Fruit fly (Drosophila melanogaster) whole organism, embryonic: ENCODE measurements around the gene mRpS11.

Experiments used
- Asciz ChIP-seq: fragments of 200-800 bp; sonication (Bioruptor generic); optimal IDR thresholded peaks from 2 replicates; lab custom pipeline; 2017; ENCODE audit warnings: missing biosample characterization, mild to moderate bottlenecking, missing genetic modification characterization, missing genetic modification reagents
- CG10431 ChIP-seq: fragments of 200-800 bp; sonication (Bioruptor generic); optimal IDR thresholded peaks from 3 replicates; lab custom pipeline; 2018; ENCODE audit warnings: missing biosample characterization, mild to moderate bottlenecking, missing genetic modification characterization
- CG10565 ChIP-seq: fragments of 200-800 bp; sonication (Bioruptor generic); optimal IDR thresholded peaks from 3 replicates; lab custom pipeline; 2016; ENCODE audit warnings: missing biosample characterization, mild to moderate bottlenecking, missing genetic modification characterization
- CG11696 ChIP-seq: fragments of 200-800 bp; sonication (Bioruptor generic); IDR thresholded peaks from 2 replicates; pipeline ENCODE4 v1.3.6; 2022; ENCODE audit warnings: missing biosample characterization, missing genetic modification characterization
- CG12071 ChIP-seq: fragments of 200-800 bp; sonication (Bioruptor generic); optimal IDR thresholded peaks from 3 replicates; lab custom pipeline; 2018; ENCODE audit warnings: missing biosample characterization, mild to moderate bottlenecking, missing genetic modification characterization
- CG13123 ChIP-seq: fragments of 200-800 bp; sonication (Bioruptor generic); optimal IDR thresholded peaks from 2 replicates; lab custom pipeline; 2016; ENCODE audit warnings: missing biosample characterization, missing genetic modification characterization
- CG13296 ChIP-seq: fragments of 200-800 bp; sonication (Bioruptor generic); optimal IDR thresholded peaks from 3 replicates; lab custom pipeline; 2018; ENCODE audit warnings: missing biosample characterization, mild to moderate bottlenecking, missing genetic modification characterization
- CG14710 ChIP-seq: fragments of 200-800 bp; sonication (Bioruptor generic); optimal IDR thresholded peaks from 3 replicates; lab custom pipeline; 2019; ENCODE audit warnings: missing biosample characterization, mild to moderate bottlenecking, missing genetic modification characterization, moderate library complexity
- CG15479 ChIP-seq: fragments of 200-800 bp; sonication (Bioruptor generic); optimal IDR thresholded peaks from 3 replicates; lab custom pipeline; 2019; ENCODE audit warnings: missing biosample characterization, mild to moderate bottlenecking, missing genetic modification characterization, moderate library complexity
- CG17328 ChIP-seq: fragments of 200-800 bp; sonication (Bioruptor generic); IDR thresholded peaks from 2 replicates; pipeline ENCODE4 v1.3.6; 2022; ENCODE audit warnings: missing biosample characterization, missing genetic modification characterization
- CG17385 ChIP-seq: fragments of 200-800 bp; sonication (Bioruptor generic); optimal IDR thresholded peaks from 3 replicates; lab custom pipeline; 2018; ENCODE audit warnings: missing biosample characterization, mild to moderate bottlenecking, missing genetic modification characterization
- CG17568 ChIP-seq: fragments of 200-800 bp; sonication (Bioruptor generic); optimal IDR thresholded peaks from 2 replicates; lab custom pipeline; 2018; ENCODE audit warnings: missing biosample characterization, mild to moderate bottlenecking, missing genetic modification characterization, moderate library complexity
- CG2678 ChIP-seq: fragments of 200-800 bp; sonication (Bioruptor generic); optimal IDR thresholded peaks from 3 replicates; lab custom pipeline; 2019; ENCODE audit warnings: missing biosample characterization, mild to moderate bottlenecking, missing genetic modification characterization, moderate library complexity
- CG3726 ChIP-seq: fragments of 200-800 bp; sonication (Bioruptor generic); IDR thresholded peaks from 3 replicates; pipeline ENCODE4, ENCODE4 v1.3.6; 2022; ENCODE audit warnings: missing biosample characterization, missing genetic modification characterization
- CG5953 ChIP-seq: fragments of 200-800 bp; sonication (Bioruptor generic); IDR thresholded peaks from 2 replicates; pipeline ENCODE4 v1.3.6; 2022; ENCODE audit warnings: missing biosample characterization, missing genetic modification characterization
- CG7372 ChIP-seq: fragments of 200-800 bp; sonication (Bioruptor generic); IDR thresholded peaks from 2 replicates; pipeline ENCODE4 v1.3.6; 2022; ENCODE audit warnings: missing biosample characterization, missing genetic modification characterization
- CG9437 ChIP-seq: fragments of 200-800 bp; sonication (Bioruptor generic); optimal IDR thresholded peaks from 2 replicates; lab custom pipeline; 2018; ENCODE audit warnings: missing biosample characterization, mild to moderate bottlenecking, missing genetic modification characterization
- CrebB ChIP-seq: fragments of 200-800 bp; sonication (Bioruptor generic); optimal IDR thresholded peaks from 3 replicates; lab custom pipeline; 2018; ENCODE audit warnings: missing biosample characterization, mild to moderate bottlenecking, missing genetic modification characterization
- D ChIP-seq, 2 experiments: fragments of 200-800 bp in 1 of 2; fragments of >200 bp in 1 of 2; sonication (Bioruptor generic) in 1 of 2; optimal IDR thresholded peaks; 2 replicates in 1 of 2; 3 replicates in 1 of 2; lab custom pipeline; 2017; ENCODE audit warnings: mild to moderate bottlenecking in 1 of 2, missing biosample characterization in 1 of 2, missing genetic modification characterization in 1 of 2, missing genetic modification reagents in 1 of 2
- E2f1 ChIP-seq: fragments of 200-800 bp; sonication (Bioruptor generic); IDR thresholded peaks from 2 replicates; pipeline ENCODE4 v1.3.6; 2022; ENCODE audit warnings: missing biosample characterization, missing genetic modification characterization
- Ets97D ChIP-seq: fragments of 200-800 bp; sonication (Bioruptor generic); optimal IDR thresholded peaks from 3 replicates; lab custom pipeline; 2016; ENCODE audit warnings: missing biosample characterization, missing genetic modification characterization
- Hr51 ChIP-seq, 2 experiments: fragments of 200-800 bp; sonication (Bioruptor generic); optimal IDR thresholded peaks; 2 replicates in 1 of 2; 3 replicates in 1 of 2; lab custom pipeline; 2016 to 2018; ENCODE audit warnings: missing biosample characterization in 2 of 2, missing genetic modification characterization in 2 of 2, mild to moderate bottlenecking in 1 of 2, moderate library complexity in 1 of 2
- Mes4 ChIP-seq: fragments of 200-800 bp; sonication (Bioruptor generic); optimal IDR thresholded peaks from 2 replicates; lab custom pipeline; 2016; ENCODE audit warnings: missing biosample characterization, missing genetic modification characterization
- NK7.1 ChIP-seq: fragments of 200-800 bp; sonication (Bioruptor generic); optimal IDR thresholded peaks from 3 replicates; lab custom pipeline; 2016; ENCODE audit warnings: missing biosample characterization, missing genetic modification characterization
- Poxn ChIP-seq: fragments of 200-800 bp; sonication (Bioruptor generic); IDR thresholded peaks from 2 replicates; pipeline ENCODE4 v1.3.6; 2022; ENCODE audit warnings: missing biosample characterization, missing genetic modification characterization
- Scr ChIP-seq: fragments of 200-800 bp; sonication (Bioruptor generic); IDR thresholded peaks from 2 replicates; pipeline ENCODE4 v1.3.6; 2022; ENCODE audit warnings: missing biosample characterization, missing genetic modification characterization; ENCODE audit not compliant: partially characterized antibody
- Sox102F ChIP-seq: fragments of 200-800 bp; sonication (Bioruptor generic); optimal IDR thresholded peaks from 2 replicates; lab custom pipeline; 2018; ENCODE audit warnings: missing biosample characterization, mild to moderate bottlenecking, missing genetic modification characterization, moderate library complexity
- Sry-δ ChIP-seq: fragments of 200-800 bp; sonication (Bioruptor generic); optimal IDR thresholded peaks from 2 replicates; lab custom pipeline; 2016; ENCODE audit warnings: missing biosample characterization, missing genetic modification characterization
- Stat92E ChIP-seq, 3 experiments: fragments of >200 bp in 2 of 3; fragments of 200-800 bp in 1 of 3; sonication (Bioruptor generic) in 1 of 3; optimal IDR thresholded peaks; 2 replicates each; lab custom pipeline; 2017 to 2019; ENCODE audit warnings: missing biosample characterization in 3 of 3, missing genetic modification characterization in 3 of 3, mild to moderate bottlenecking in 1 of 3, moderate library complexity in 1 of 3
- TFAM ChIP-seq: fragments of 200-800 bp; sonication (Bioruptor generic); optimal IDR thresholded peaks from 2 replicates; lab custom pipeline; 2017; ENCODE audit warnings: missing biosample characterization, missing genetic modification characterization, inconsistent platforms
- da ChIP-seq: fragments of 200-800 bp; sonication (Bioruptor generic); optimal IDR thresholded peaks from 2 replicates; lab custom pipeline; 2016; ENCODE audit warnings: missing biosample characterization, missing genetic modification characterization
- dan ChIP-seq: fragments of 200-800 bp; sonication (Bioruptor generic); IDR thresholded peaks from 2 replicates; pipeline ENCODE4 v1.3.6; 2022; ENCODE audit warnings: missing biosample characterization, missing genetic modification characterization
- dmrt99B ChIP-seq: fragments of 200-800 bp; sonication (Bioruptor generic); optimal IDR thresholded peaks from 2 replicates; lab custom pipeline; 2018; ENCODE audit warnings: missing biosample characterization, mild to moderate bottlenecking, missing genetic modification characterization, moderate library complexity
- dpn ChIP-seq, 2 experiments: fragments of 200-800 bp; sonication (Bioruptor generic); optimal IDR thresholded peaks; 3 replicates each; lab custom pipeline; 2016; ENCODE audit warnings: missing biosample characterization in 2 of 2, missing genetic modification characterization in 2 of 2
- ewg ChIP-seq: fragments of 200-800 bp; sonication (Bioruptor generic); optimal IDR thresholded peaks from 3 replicates; lab custom pipeline; 2017; ENCODE audit warnings: mild to moderate bottlenecking, missing biosample characterization, missing genetic modification reagents, missing genetic modification characterization
- fu2 ChIP-seq: fragments of 200-800 bp; sonication (Bioruptor generic); optimal IDR thresholded peaks from 2 replicates; lab custom pipeline; 2016; ENCODE audit warnings: missing biosample characterization, missing genetic modification characterization
- grau ChIP-seq: fragments of 200-800 bp; optimal IDR thresholded peaks from 3 replicates; lab custom pipeline; 2019; ENCODE audit warnings: missing biosample characterization, mild to moderate bottlenecking, missing genetic modification characterization, moderate library complexity
- gro ChIP-seq: fragments of 200-800 bp; sonication (Bioruptor generic); optimal IDR thresholded peaks from 2 replicates; lab custom pipeline; 2016; ENCODE audit warnings: missing biosample characterization, missing genetic modification characterization
- hb ChIP-seq: fragments of 200-800 bp; sonication (Bioruptor generic); IDR thresholded peaks from 3 replicates; pipeline ENCODE4 v1.3.6; 2022; ENCODE audit warnings: missing biosample characterization, missing genetic modification characterization; ENCODE audit not compliant: partially characterized antibody
- jing ChIP-seq: fragments of 200-800 bp; sonication (Bioruptor generic); optimal IDR thresholded peaks from 2 replicates; lab custom pipeline; 2018; ENCODE audit warnings: missing biosample characterization, mild to moderate bottlenecking, missing genetic modification characterization
- knrl ChIP-seq: fragments of 200-800 bp; sonication (Bioruptor generic); IDR thresholded peaks from 3 replicates; pipeline ENCODE4 v1.3.6; 2022; ENCODE audit warnings: missing biosample characterization, missing genetic modification characterization; ENCODE audit not compliant: partially characterized antibody
- lola ChIP-seq, 3 experiments: fragments of >200 bp in 2 of 3; fragments of 200-800 bp in 1 of 3; sonication (Bioruptor generic) in 1 of 3; optimal IDR thresholded peaks; 2 replicates each; lab custom pipeline; 2017 to 2019; ENCODE audit warnings: missing biosample characterization in 3 of 3, missing genetic modification characterization in 3 of 3, mild to moderate bottlenecking in 1 of 3, moderate library complexity in 1 of 3
- maf-S ChIP-seq: fragments of 200-800 bp; sonication (Bioruptor generic); optimal IDR thresholded peaks from 2 replicates; lab custom pipeline; 2016; ENCODE audit warnings: missing biosample characterization, missing genetic modification characterization
- prd ChIP-seq, 3 experiments: fragments of >200 bp in 2 of 3; fragments of 200-800 bp in 1 of 3; sonication (Bioruptor generic) in 1 of 3; optimal IDR thresholded peaks in 2 of 3; IDR thresholded peaks in 1 of 3; 2 replicates in 2 of 3; 3 replicates in 1 of 3; pipeline versions ENCODE4 v1.3.6 to Lab custom; 2017 to 2022; ENCODE audit warnings: missing biosample characterization in 1 of 3, missing genetic modification characterization in 1 of 3
- pros ChIP-seq: fragments of 200-800 bp; sonication (Bioruptor generic); optimal IDR thresholded peaks from 3 replicates; lab custom pipeline; 2019; ENCODE audit warnings: missing biosample characterization, mild to moderate bottlenecking, missing genetic modification characterization, moderate library complexity
- shn ChIP-seq: fragments of 200-800 bp; sonication (Bioruptor generic); optimal IDR thresholded peaks from 3 replicates; lab custom pipeline; 2016; ENCODE audit warnings: missing biosample characterization, missing genetic modification characterization
- vvl ChIP-seq: fragments of 200-800 bp; sonication (Bioruptor generic); IDR thresholded peaks from 2 replicates; pipeline ENCODE4 v1.3.6; 2022; ENCODE audit warnings: missing biosample characterization, missing genetic modification characterization
- yki ChIP-seq: fragments of >200 bp; optimal IDR thresholded peaks from 3 replicates; lab custom pipeline; 2018
- zf30C ChIP-seq: fragments of 200-800 bp; sonication (Bioruptor generic); optimal IDR thresholded peaks from 3 replicates; lab custom pipeline; 2018; ENCODE audit warnings: missing biosample characterization, mild to moderate bottlenecking, missing genetic modification characterization
- zfh2 ChIP-seq: fragments of 200-800 bp; sonication (Bioruptor generic); optimal IDR thresholded peaks from 2 replicates; lab custom pipeline; 2016; ENCODE audit warnings: missing biosample characterization, missing genetic modification characterization

Gene mRpS11

DNA sequence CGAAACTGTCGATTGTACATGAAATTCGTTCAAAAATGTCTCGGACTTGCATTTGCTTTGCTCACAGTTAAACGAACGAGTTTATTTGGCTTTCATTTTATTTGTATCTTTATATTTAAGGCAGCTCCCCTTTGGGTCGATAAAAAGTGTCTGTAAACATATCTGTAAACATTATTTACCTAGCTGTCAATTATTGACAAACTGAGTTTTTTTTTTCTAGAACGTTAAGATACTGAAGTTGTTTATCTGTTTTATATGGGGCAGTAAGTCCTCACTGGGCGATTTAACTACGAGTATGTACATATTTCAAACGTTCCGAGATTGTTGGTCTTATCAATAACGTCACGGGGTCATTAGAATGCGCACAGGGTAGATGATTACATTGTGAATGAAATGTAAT is 43.1 kb downstream of the mRpS11 start (continued):
- no peak for TF ChIP-seq hb
- TF ChIP-seq Stat92E (GFP tag; optimal IDR thresholded peaks at IDR 0.05; lab: Kevin White, UChicago), result no peak
- TF ChIP-seq CG13296 (GFP tag; lab: Kevin White, UChicago), result peak; percentile 49
- TF ChIP-seq CG3726, result no peak
- TF ChIP-seq CG13123 (GFP tag; lab: Kevin White, UChicago), result no peak
- TF ChIP-seq prd (optimal IDR thresholded peaks at IDR 0.05; lab: Kevin White, UChicago), result no peak
- TF ChIP-seq prd (GFP tag; IDR thresholded peaks at IDR 0.05; lab: Robert Waterston, UW), result no peak
- TF ChIP-seq dan (GFP tag; lab: Robert Waterston, UW), result no peak
- no peak for TF ChIP-seq CG10565 (GFP tag; lab: Kevin White, UChicago)
- TF ChIP-seq lola (GFP tag; optimal IDR thresholded peaks at IDR 0.05; lab: Kevin White, UChicago), result peak in 1 of 3 experiments; percentile 1
- no peak for TF ChIP-seq CG17385 (GFP tag; lab: Kevin White, UChicago)
- no peak for TF ChIP-seq D (optimal IDR thresholded peaks at IDR 0.05; lab: Kevin White, UChicago)
- TF ChIP-seq D (GFP tag; optimal IDR thresholded peaks at IDR 0.05; lab: Kevin White, UChicago), result peak; percentile 1
- TF ChIP-seq jing (GFP tag; lab: Kevin White, UChicago), result no peak
- TF ChIP-seq CG15479 (GFP tag; lab: Kevin White, UChicago), result no peak
- TF ChIP-seq gro (GFP tag; lab: Kevin White, UChicago), result no peak
- TF ChIP-seq ewg (GFP tag; lab: Kevin White, UChicago), result no peak
- peak; percentile 63 for TF ChIP-seq CG17568
- TF ChIP-seq CG14710, result peak; percentile 39
- TF ChIP-seq dpn (GFP tag; optimal IDR thresholded peaks at IDR 0.05; lab: Kevin White, UChicago), result no peak
- TF ChIP-seq Asciz (GFP tag; lab: Kevin White, UChicago), result peak; percentile 50
- TF ChIP-seq fu2 (GFP tag; lab: Kevin White, UChicago), result no peak
- TF ChIP-seq maf-S (GFP tag; lab: Kevin White, UChicago), result no peak
- TF ChIP-seq Hr51 (GFP tag; optimal IDR thresholded peaks at IDR 0.05; lab: Kevin White, UChicago), result no peak
- TF ChIP-seq dmrt99B (tag; lab: Kevin White, UChicago), result no peak
- no peak for TF ChIP-seq zfh2 (GFP tag; lab: Kevin White, UChicago)
- no peak for TF ChIP-seq Poxn
- no peak for TF ChIP-seq da (GFP tag; lab: Kevin White, UChicago)
- peak; percentile 32 for TF ChIP-seq CG10431 (GFP tag; lab: Kevin White, UChicago)
- TF ChIP-seq shn (GFP tag; lab: Kevin White, UChicago), result no peak
- no peak for TF ChIP-seq vvl
- no peak for TF ChIP-seq yki
- no peak for TF ChIP-seq CG5953 (GFP tag; lab: Robert Waterston, UW)
- TF ChIP-seq Sry-δ (GFP tag; lab: Kevin White, UChicago), result no peak
- TF ChIP-seq pros (GFP tag; lab: Kevin White, UChicago), result peak; percentile 10
- TF ChIP-seq Sox102F (GFP tag; lab: Kevin White, UChicago), result no peak
- TF ChIP-seq CG7372 (GFP tag; lab: Robert Waterston, UW), result no peak
- TF ChIP-seq zf30C (GFP tag; lab: Kevin White, UChicago), result no peak
- TF ChIP-seq CG17328, result no peak
- TF ChIP-seq E2f1 (GFP tag; lab: Robert Waterston, UW), result no peak
- no peak for TF ChIP-seq Scr (GFP tag; lab: Robert Waterston, UW)
- peak; percentile 64 for TF ChIP-seq CG2678 (tag; lab: Kevin White, UChicago)
- no peak for TF ChIP-seq CG12071 (GFP tag; lab: Kevin White, UChicago)
- no peak for TF ChIP-seq NK7.1 (GFP tag; lab: Kevin White, UChicago)
- no peak for TF ChIP-seq CG11696
- TF ChIP-seq CG9437 (GFP tag; lab: Kevin White, UChicago), result no peak
- no peak for TF ChIP-seq Ets97D (GFP tag; lab: Kevin White, UChicago)
- TF ChIP-seq CrebB (tag; lab: Kevin White, UChicago), result peak; percentile 25
- TF ChIP-seq Mes4 (GFP tag; lab: Kevin White, UChicago), result no peak
- no peak for TF ChIP-seq knrl (GFP tag; lab: Robert Waterston, UW)
- peak; percentile 8 for TF ChIP-seq grau (tag; lab: Kevin White, UChicago)
- TF ChIP-seq TFAM (GFP tag; lab: Kevin White, UChicago), result no peak
